Fruit fly (Drosophila melanogaster) whole organism, prepupa: ENCODE results near the gene Tlk.

Experiments
- Blimp-1 ChIP-seq: fragments of 200-800 bp; sonication (Bioruptor generic); optimal IDR thresholded peaks from 3 replicates; lab custom pipeline; 2017; ENCODE audit warnings: missing biosample characterization, missing genetic modification characterization, mild to moderate bottlenecking, moderate library complexity, missing genetic modification reagents
- CG10631 ChIP-seq: fragments of 200-800 bp; sonication (Bioruptor generic); optimal IDR thresholded peaks from 2 replicates; lab custom pipeline; 2016; ENCODE audit warnings: missing biosample characterization, missing genetic modification characterization
- CG10669 ChIP-seq: fragments of 200-800 bp; sonication (Bioruptor generic); optimal IDR thresholded peaks from 3 replicates; lab custom pipeline; 2018; ENCODE audit warnings: missing biosample characterization, mild to moderate bottlenecking, missing genetic modification characterization, moderate library complexity
- CG11294 ChIP-seq: fragments of 200-800 bp; sonication (Bioruptor generic); IDR thresholded peaks from 2 replicates; pipeline ENCODE4 v1.3.6; 2022; ENCODE audit warnings: missing biosample characterization, missing genetic modification characterization
- CG11902 ChIP-seq: fragments of 200-800 bp; sonication (Bioruptor generic); optimal IDR thresholded peaks from 3 replicates; lab custom pipeline; 2016; ENCODE audit warnings: missing biosample characterization, missing genetic modification characterization
- CG15336 ChIP-seq: fragments of 200-800 bp; sonication (Bioruptor generic); IDR thresholded peaks from 2 replicates; pipeline ENCODE4 v1.3.6; 2022; ENCODE audit warnings: missing biosample characterization, missing genetic modification characterization
- CG1621 ChIP-seq: fragments of 200-800 bp; sonication (Bioruptor generic); optimal IDR thresholded peaks from 3 replicates; lab custom pipeline; 2018; ENCODE audit warnings: missing biosample characterization, mild to moderate bottlenecking, missing genetic modification characterization
- CG16779 ChIP-seq: fragments of 200-800 bp; sonication (Bioruptor generic); optimal IDR thresholded peaks from 3 replicates; lab custom pipeline; 2017; ENCODE audit warnings: missing biosample characterization, mild to moderate bottlenecking, missing genetic modification characterization
- CG32006 ChIP-seq: fragments of 200-800 bp; sonication (Bioruptor generic); optimal IDR thresholded peaks from 3 replicates; lab custom pipeline; 2017; ENCODE audit warnings: missing biosample characterization, mild to moderate bottlenecking, missing genetic modification characterization
- CG3919 ChIP-seq: fragments of 200-800 bp; sonication (Bioruptor generic); optimal IDR thresholded peaks from 3 replicates; lab custom pipeline; 2016; ENCODE audit warnings: missing biosample characterization, missing genetic modification characterization
- CG4318 ChIP-seq: fragments of 200-800 bp; sonication (Bioruptor generic); optimal IDR thresholded peaks from 3 replicates; lab custom pipeline; 2017; ENCODE audit warnings: missing biosample characterization, mild to moderate bottlenecking, missing genetic modification characterization
- CG6163 ChIP-seq: fragments of 200-800 bp; sonication (Bioruptor generic); IDR thresholded peaks from 3 replicates; pipeline ENCODE4 v1.3.6; 2022; ENCODE audit warnings: missing biosample characterization, missing genetic modification characterization
- CG6276 ChIP-seq: fragments of 200-800 bp; sonication (Bioruptor generic); optimal IDR thresholded peaks from 2 replicates; lab custom pipeline; 2017; ENCODE audit warnings: missing biosample characterization, mild to moderate bottlenecking, missing genetic modification characterization
- CG6792 ChIP-seq: fragments of 200-800 bp; sonication (Bioruptor generic); optimal IDR thresholded peaks from 3 replicates; lab custom pipeline; 2016; ENCODE audit warnings: missing biosample characterization, missing genetic modification characterization
- CG6808 ChIP-seq: fragments of 200-800 bp; sonication (Bioruptor generic); optimal IDR thresholded peaks from 3 replicates; lab custom pipeline; 2017; ENCODE audit warnings: missing biosample characterization, missing genetic modification characterization, mild to moderate bottlenecking, moderate library complexity, missing genetic modification reagents
- CG7368 ChIP-seq: fragments of 200-800 bp; sonication (Bioruptor generic); optimal IDR thresholded peaks from 3 replicates; lab custom pipeline; 2016; ENCODE audit warnings: missing biosample characterization, missing genetic modification characterization
- CG8632 ChIP-seq: fragments of 200-800 bp; sonication (Bioruptor generic); optimal IDR thresholded peaks from 3 replicates; lab custom pipeline; 2016; ENCODE audit warnings: missing biosample characterization, missing genetic modification characterization
- CG9139 ChIP-seq: fragments of 200-800 bp; sonication (Bioruptor generic); optimal IDR thresholded peaks from 3 replicates; lab custom pipeline; 2017; ENCODE audit warnings: missing biosample characterization, mild to moderate bottlenecking, missing genetic modification characterization
- Eip93F ChIP-seq: fragments of 200-800 bp; sonication (Bioruptor generic); optimal IDR thresholded peaks from 2 replicates; lab custom pipeline; 2016; ENCODE audit warnings: missing biosample characterization, mild to moderate bottlenecking, missing genetic modification characterization
- Ets96B ChIP-seq: fragments of 200-800 bp; optimal IDR thresholded peaks from 2 replicates; lab custom pipeline; 2019; ENCODE audit warnings: missing biosample characterization, mild to moderate bottlenecking, missing genetic modification characterization, moderate library complexity
- Gug ChIP-seq: fragments of 200-800 bp; sonication (Bioruptor generic); IDR thresholded peaks from 2 replicates; pipeline ENCODE4 v1.3.6; 2022; ENCODE audit warnings: missing biosample characterization, missing genetic modification characterization
- Hr38 ChIP-seq: sonication (Bioruptor generic); optimal IDR thresholded peaks from 2 replicates; lab custom pipeline; 2016; ENCODE audit warnings: missing biosample characterization, missing genetic modification characterization
- Hr39 ChIP-seq: fragments of 200-800 bp; sonication (Bioruptor generic); optimal IDR thresholded peaks from 2 replicates; lab custom pipeline; 2016; ENCODE audit warnings: missing biosample characterization, missing genetic modification characterization
- Hr4 ChIP-seq: fragments of 200-800 bp; sonication (Bioruptor generic); optimal IDR thresholded peaks from 3 replicates; lab custom pipeline; 2016; ENCODE audit warnings: missing biosample characterization, missing genetic modification characterization
- Lpt ChIP-seq: fragments of 200-800 bp; sonication (Bioruptor generic); optimal IDR thresholded peaks from 3 replicates; lab custom pipeline; 2016; ENCODE audit warnings: missing biosample characterization, missing genetic modification characterization
- OdsH ChIP-seq: fragments of 200-800 bp; sonication (Bioruptor generic); optimal IDR thresholded peaks from 3 replicates; lab custom pipeline; 2016; ENCODE audit warnings: missing biosample characterization, missing genetic modification characterization
- Smox ChIP-seq: fragments of 200-800 bp; sonication (Bioruptor generic); optimal IDR thresholded peaks from 3 replicates; lab custom pipeline; 2016; ENCODE audit warnings: missing biosample characterization, missing genetic modification characterization
- Sox14 ChIP-seq: fragments of 200-800 bp; sonication (Bioruptor generic); optimal IDR thresholded peaks from 3 replicates; lab custom pipeline; 2016; ENCODE audit warnings: missing biosample characterization, missing genetic modification characterization
- Sox15 ChIP-seq: fragments of 200-800 bp; sonication (Bioruptor generic); optimal IDR thresholded peaks from 3 replicates; lab custom pipeline; 2016; ENCODE audit warnings: missing biosample characterization, missing genetic modification characterization
- achi ChIP-seq: fragments of 200-800 bp; sonication (Bioruptor generic); optimal IDR thresholded peaks from 3 replicates; lab custom pipeline; 2016; ENCODE audit warnings: missing biosample characterization, missing genetic modification characterization
- dsx ChIP-seq: fragments of 200-800 bp; optimal IDR thresholded peaks from 3 replicates; lab custom pipeline; 2019; ENCODE audit warnings: missing biosample characterization, mild to moderate bottlenecking, missing genetic modification characterization, moderate library complexity; ENCODE audit not compliant: poor library complexity, severe bottlenecking
- esn ChIP-seq: fragments of 200-800 bp; sonication (Bioruptor generic); optimal IDR thresholded peaks from 2 replicates; lab custom pipeline; 2016; ENCODE audit warnings: missing biosample characterization, mild to moderate bottlenecking, missing genetic modification characterization, moderate library complexity
- fd59A ChIP-seq: fragments of 200-800 bp; sonication (Bioruptor generic); optimal IDR thresholded peaks from 2 replicates; lab custom pipeline; 2017; ENCODE audit warnings: missing biosample characterization, mild to moderate bottlenecking, missing genetic modification characterization, missing genetic modification reagents
- fkh ChIP-seq: fragments of 200-800 bp; sonication (Bioruptor generic); optimal IDR thresholded peaks from 3 replicates; lab custom pipeline; 2017; ENCODE audit warnings: missing biosample characterization, mild to moderate bottlenecking, missing genetic modification characterization, moderate library complexity
- lz ChIP-seq: fragments of 200-800 bp; sonication (Bioruptor generic); optimal IDR thresholded peaks from 3 replicates; lab custom pipeline; 2016; ENCODE audit warnings: missing biosample characterization, missing genetic modification characterization
- net ChIP-seq: fragments of 200-800 bp; sonication (Bioruptor generic); optimal IDR thresholded peaks from 3 replicates; lab custom pipeline; 2016; ENCODE audit warnings: missing biosample characterization, missing genetic modification characterization
- pdm3 ChIP-seq: fragments of 200-800 bp; sonication (Bioruptor generic); optimal IDR thresholded peaks from 3 replicates; lab custom pipeline; 2016; ENCODE audit warnings: missing biosample characterization, missing genetic modification characterization
- salr ChIP-seq, 2 experiments: fragments of 200-800 bp; sonication (Bioruptor generic); optimal IDR thresholded peaks; 3 replicates each; lab custom pipeline; 2016 to 2018; ENCODE audit warnings: missing biosample characterization in 2 of 2, missing genetic modification characterization in 2 of 2, mild to moderate bottlenecking in 1 of 2
- spab ChIP-seq: fragments of 200-800 bp; sonication (Bioruptor generic); optimal IDR thresholded peaks from 2 replicates; lab custom pipeline; 2017; ENCODE audit warnings: missing biosample characterization, mild to moderate bottlenecking, missing genetic modification characterization, missing genetic modification reagents
- ss ChIP-seq, 2 experiments: fragments of 200-800 bp; sonication (Bioruptor generic); optimal IDR thresholded peaks; 2 replicates in 1 of 2; 3 replicates in 1 of 2; lab custom pipeline; 2017 to 2018; ENCODE audit warnings: mild to moderate bottlenecking in 2 of 2, missing biosample characterization in 2 of 2, missing genetic modification characterization in 2 of 2, moderate library complexity in 1 of 2
- vri ChIP-seq: fragments of 200-800 bp; sonication (Bioruptor generic); optimal IDR thresholded peaks from 3 replicates; lab custom pipeline; 2016; ENCODE audit warnings: missing biosample characterization, mild to moderate bottlenecking, missing genetic modification characterization

Tlk gene

DNA sequence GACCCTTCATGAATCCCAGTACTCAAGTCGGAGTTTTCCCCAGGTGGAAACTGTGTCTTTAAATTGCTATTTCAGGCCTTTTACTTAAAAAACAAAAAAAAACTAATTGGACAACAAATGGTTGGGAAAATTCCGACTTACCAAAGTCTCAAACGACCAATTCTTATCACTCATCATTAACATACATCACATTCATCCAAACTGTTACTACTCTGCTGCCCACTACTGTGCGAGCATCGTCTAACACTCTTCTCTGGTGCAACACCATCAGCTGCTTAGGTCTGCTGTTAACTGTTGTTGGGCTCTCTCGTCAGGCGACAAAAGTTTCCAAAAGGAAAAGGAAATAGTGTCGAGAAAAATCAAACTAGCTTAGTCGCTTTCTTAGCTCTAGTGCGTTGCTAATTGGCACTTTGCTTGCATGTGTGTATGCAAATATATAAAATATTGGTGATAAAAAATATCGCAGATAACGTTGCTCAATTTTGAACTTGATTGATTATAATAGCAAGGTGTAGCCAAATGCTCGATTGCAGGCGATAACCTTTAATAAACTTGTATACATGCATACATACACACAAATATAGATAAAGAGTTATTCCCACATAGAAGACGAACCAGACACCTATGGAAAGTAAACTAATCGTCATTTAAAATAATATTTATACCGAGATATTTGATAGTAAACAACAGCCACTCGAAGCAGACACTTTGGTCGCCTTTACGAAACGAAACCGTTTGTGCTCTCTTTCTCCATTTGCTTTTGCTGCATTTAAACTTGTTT lies 25.6 kb upstream of the Tlk start (continued):
- peak; percentile 75 for TF ChIP-seq lz
- peak; percentile 81 for TF ChIP-seq CG10631 (GFP tag; lab: Kevin White, UChicago)
- no peak for TF ChIP-seq dsx (GFP tag; lab: Kevin White, UChicago)
- TF ChIP-seq fd59A (GFP tag; lab: Kevin White, UChicago): peak; percentile 76
- TF ChIP-seq salr (GFP tag; optimal IDR thresholded peaks at IDR 0.05; lab: Kevin White, UChicago): peak in 1 of 2 experiments; percentile 84
- peak; percentile 64 for TF ChIP-seq CG3919
- TF ChIP-seq CG7368 (GFP tag; lab: Kevin White, UChicago): peak; percentile 45
- peak; percentile 76 for TF ChIP-seq CG6276 (GFP tag; lab: Kevin White, UChicago)
- peak in 1 of 2 experiments; percentile 6 for TF ChIP-seq ss (GFP tag; optimal IDR thresholded peaks at IDR 0.05; lab: Kevin White, UChicago)
- TF ChIP-seq CG8632 (GFP tag; lab: Kevin White, UChicago): peak; percentile 63
- TF ChIP-seq Hr39 (GFP tag; lab: Kevin White, UChicago): peak; percentile 74
- peak; percentile 34 for TF ChIP-seq Sox15
- TF ChIP-seq CG9139 (GFP tag; lab: Kevin White, UChicago): no peak
- TF ChIP-seq CG32006 (GFP tag; lab: Kevin White, UChicago): peak; percentile 88
- TF ChIP-seq fkh (GFP tag; lab: Kevin White, UChicago): peak; percentile 68
- no peak for TF ChIP-seq Hr38
- peak; percentile 72 for TF ChIP-seq net (GFP tag; lab: Kevin White, UChicago)
- TF ChIP-seq CG15336 (GFP tag; lab: Robert Waterston, UW): peak; percentile 13; the same call in 1 of the 2 replicates
- peak; percentile 24 for TF ChIP-seq CG16779
- peak; percentile 75 for TF ChIP-seq achi (GFP tag; lab: Kevin White, UChicago)

DNA sequence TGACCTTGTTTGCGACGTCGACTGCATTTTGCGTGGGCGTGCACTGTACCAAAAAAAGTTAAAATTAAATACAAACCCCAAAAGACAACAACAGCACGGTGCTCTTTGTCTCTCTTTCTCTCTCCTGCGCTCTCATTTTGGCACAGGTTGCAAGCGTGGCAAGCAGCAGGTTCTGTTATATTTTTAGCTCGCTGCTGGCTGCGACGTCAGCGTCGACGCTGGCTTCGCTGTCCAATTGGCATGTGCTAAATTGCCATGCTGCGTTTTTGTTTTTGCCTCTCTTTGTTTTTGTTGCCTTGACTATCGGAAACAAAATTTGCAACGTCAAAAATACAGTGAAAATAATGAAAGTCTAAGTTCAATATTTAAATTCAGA lies 25.0 kb upstream of the Tlk start:
- TF ChIP-seq fd59A (GFP tag; lab: Kevin White, UChicago) (no peak), Hr39 (GFP tag; lab: Kevin White, UChicago) (no peak), net (GFP tag; lab: Kevin White, UChicago) (no peak), Hr38 (no peak), CG1621 (tag; lab: Kevin White, UChicago) (no peak), pdm3 (GFP tag; lab: Kevin White, UChicago) (no peak), Eip93F (GFP tag; lab: Kevin White, UChicago) (no peak), CG4318 (GFP tag; lab: Kevin White, UChicago) (no peak), CG11902 (GFP tag; lab: Kevin White, UChicago) (no peak), CG32006 (GFP tag; lab: Kevin White, UChicago) (no peak), CG16779 (no peak), fkh (GFP tag; lab: Kevin White, UChicago) (no peak), CG10669 (GFP tag; lab: Kevin White, UChicago) (no peak), OdsH (GFP tag; lab: Kevin White, UChicago) (no peak), esn (GFP tag; lab: Kevin White, UChicago) (no peak)

DNA sequence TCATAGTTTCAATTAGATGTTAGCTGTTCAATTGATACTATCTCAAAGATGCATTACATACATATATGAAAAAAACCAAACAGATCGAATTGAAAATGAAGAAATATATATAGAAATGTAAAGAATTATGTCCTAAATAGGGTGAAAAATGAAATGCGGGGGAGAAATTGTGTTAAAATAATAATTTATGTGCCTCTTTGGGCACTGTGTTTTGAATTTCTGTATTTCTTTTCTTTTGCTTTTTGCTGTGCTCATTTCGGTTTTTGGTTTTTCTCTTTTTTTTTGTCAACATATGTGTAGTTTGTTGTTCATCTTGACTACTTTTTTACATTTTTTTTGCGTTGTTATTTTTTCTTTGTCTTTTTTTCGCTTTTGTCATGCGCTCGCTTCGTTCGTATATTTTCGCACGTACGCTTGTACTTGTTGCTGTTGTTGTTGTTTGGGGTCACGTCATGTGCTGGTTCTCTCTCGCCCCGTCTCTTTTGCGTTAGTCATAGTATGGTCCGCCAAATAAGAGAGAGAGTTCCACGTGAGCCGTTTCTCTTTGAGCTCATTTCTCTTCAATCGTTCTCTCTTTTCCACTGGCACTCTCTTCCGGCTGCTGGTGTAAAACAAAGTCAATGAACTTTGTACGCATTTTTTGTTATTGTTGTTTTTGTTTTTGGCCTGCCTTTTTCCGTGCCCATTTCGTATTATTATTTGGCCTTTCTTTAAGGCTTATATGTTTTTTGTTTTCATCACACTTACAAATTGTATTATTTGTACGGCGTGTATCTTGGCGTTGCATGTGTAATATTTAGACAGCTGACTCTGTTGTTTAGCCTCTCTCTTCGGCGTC lies 24.4 kb upstream of the Tlk start:
- peak; percentile 87 for TF ChIP-seq CG6808 (GFP tag; lab: Kevin White, UChicago)
- TF ChIP-seq Sox15: peak; percentile 78
- TF ChIP-seq CG6163: peak; percentile 93
- TF ChIP-seq Smox (GFP tag; lab: Kevin White, UChicago): peak; percentile 85
- peak; percentile 80 for TF ChIP-seq dsx (GFP tag; lab: Kevin White, UChicago)
- TF ChIP-seq CG4318 (GFP tag; lab: Kevin White, UChicago): peak; percentile 92
- peak; percentile 85 for TF ChIP-seq Sox14 (GFP tag; lab: Kevin White, UChicago)
- TF ChIP-seq CG32006 (GFP tag; lab: Kevin White, UChicago): peak; percentile 97
- TF ChIP-seq Blimp-1: no peak
- TF ChIP-seq Ets96B (tag; lab: Kevin White, UChicago): peak; percentile 61
- peak; percentile 67 for TF ChIP-seq Eip93F (GFP tag; lab: Kevin White, UChicago)
- TF ChIP-seq CG9139 (GFP tag; lab: Kevin White, UChicago): peak; percentile 85
- TF ChIP-seq Lpt (GFP tag; lab: Kevin White, UChicago): peak; percentile 91
- peak; percentile 77 for TF ChIP-seq Gug (GFP tag; lab: Robert Waterston, UW)
- peak; percentile 47 for TF ChIP-seq vri (GFP tag; lab: Kevin White, UChicago)
- peak; percentile 67 for TF ChIP-seq spab (GFP tag; lab: Kevin White, UChicago)
- peak; percentile 77 for TF ChIP-seq CG6792 (GFP tag; lab: Kevin White, UChicago)
- TF ChIP-seq fkh (GFP tag; lab: Kevin White, UChicago): no peak
- peak; percentile 79 for TF ChIP-seq fd59A (GFP tag; lab: Kevin White, UChicago)
- peak; percentile 82 for TF ChIP-seq lz
- TF ChIP-seq CG11294 (GFP tag; lab: Robert Waterston, UW): peak; percentile 77
- peak; percentile 91 for TF ChIP-seq Hr4 (GFP tag; lab: Kevin White, UChicago)
- peak; percentile 66 for TF ChIP-seq CG10669 (GFP tag; lab: Kevin White, UChicago)
- TF ChIP-seq CG3919: peak; percentile 32
- TF ChIP-seq salr (GFP tag; optimal IDR thresholded peaks at IDR 0.05; lab: Kevin White, UChicago): peak; percentile 46 to 98
